Worm (Caenorhabditis elegans) whole organism, L2 larva: ENCODE measurements around the gene Y66A7A.7.

ENCODE experiments used
- fos-1 ChIP-seq: fragments of 150-350 bp; optimal IDR thresholded peaks from 2 replicates; lab custom pipeline; 2014; ENCODE audit warnings: missing biosample characterization, missing genetic modification characterization
- lsy-2 ChIP-seq, 2 experiments: fragments of 150-350 bp in 1 of 2; sonication (generic microtip) in 1 of 2; optimal IDR thresholded peaks; 2 replicates each; lab custom pipeline; 2014 to 2017; ENCODE audit warnings: missing biosample characterization in 2 of 2, missing genetic modification characterization in 2 of 2
- nhr-237 ChIP-seq: fragments of 150-350 bp; optimal IDR thresholded peaks from 2 replicates; lab custom pipeline; 2014; ENCODE audit warnings: missing biosample characterization, missing genetic modification characterization
- unc-39 ChIP-seq: fragments of 150-350 bp; optimal IDR thresholded peaks from 2 replicates; lab custom pipeline; 2014; ENCODE audit warnings: missing biosample characterization, missing genetic modification characterization
- unc-62 ChIP-seq: fragments of 150-350 bp; optimal IDR thresholded peaks from 2 replicates; lab custom pipeline; 2014; ENCODE audit warnings: missing biosample characterization, missing genetic modification reagents, missing genetic modification characterization
- zag-1 ChIP-seq: fragments of 150-350 bp; optimal IDR thresholded peaks from 2 replicates; lab custom pipeline; 2014; ENCODE audit warnings: missing biosample characterization, missing genetic modification characterization
- ztf-11 ChIP-seq: sonication (generic microtip); optimal IDR thresholded peaks from 2 replicates; lab custom pipeline; 2017; ENCODE audit warnings: missing biosample characterization, missing genetic modification characterization

ce11 chrIII:11616446-11616845 is 12.8 kb downstream of the Y66A7A.7 start, which contains the start of gene ceh-91:
- TF ChIP-seq nhr-237 (tag; lab: Kevin White, UChicago) (no peak), zag-1 (tag; lab: Kevin White, UChicago) (no peak), fos-1 (tag; lab: Kevin White, UChicago) (no peak), lsy-2 (tag; optimal IDR thresholded peaks at IDR 0.05; lab: Kevin White, UChicago) (no peak), ztf-11 (no peak), unc-39 (tag; lab: Kevin White, UChicago) (no peak), unc-62 (GFP tag; lab: Kevin White, UChicago) (no peak)
